Worm (Caenorhabditis elegans): ENCODE results near the gene scd-2.

DNA sequence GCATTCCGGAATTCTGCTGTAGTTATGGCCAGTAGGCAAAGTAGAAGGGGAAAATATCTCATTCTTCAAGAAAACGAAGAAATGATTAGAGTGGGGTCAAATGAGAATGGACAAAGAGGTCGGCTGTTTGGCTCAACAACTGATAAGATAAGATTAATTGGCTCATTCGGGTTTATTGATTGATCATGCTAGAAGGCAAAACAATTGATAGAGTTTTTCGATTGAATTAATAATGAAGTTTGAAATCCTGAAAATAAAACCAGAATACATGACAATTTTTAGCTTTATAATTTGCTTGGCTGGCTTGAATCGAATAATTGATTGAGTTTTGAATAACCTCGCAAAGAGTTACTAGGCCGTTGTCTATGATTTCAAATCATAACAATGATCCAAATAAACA lies 6.8 kb upstream of the scd-2 start, which contains the start of gene ppt-1:
- TF ChIP-seq hmg-4 (GFP tag; optimal IDR thresholded peaks at IDR 0.05) (no peak), F13C5.2 (tag; optimal IDR thresholded peaks at IDR 0.05) (no peak), tbx-37 (GFP tag; conservative IDR thresholded peaks at IDR 0.05) (no peak), ets-7 (tag; optimal IDR thresholded peaks at IDR 0.05) (no peak), ama-1 (optimal IDR thresholded peaks at IDR 0.05) (no peak), tbx-11 (GFP tag; IDR thresholded peaks at IDR 0.05) (no peak), pes-1 (GFP tag; IDR thresholded peaks at IDR 0.05) (no peak), aly-1 (tag; optimal IDR thresholded peaks at IDR 0.05) (no peak), hnd-1 (tag; optimal IDR thresholded peaks at IDR 0.05) (no peak), sea-1 (GFP tag; conservative IDR thresholded peaks at IDR 0.05) (no peak), tra-4 (tag; optimal IDR thresholded peaks at IDR 0.05) (no peak), hmbx-1 (tag; optimal IDR thresholded peaks at IDR 0.05) (no peak), ceh-13 (GFP tag; optimal IDR thresholded peaks at IDR 0.05) (no peak)

All from whole organism, early embryonic.